Worm (Caenorhabditis elegans): ENCODE results near the gene C46A5.6.

DNA sequence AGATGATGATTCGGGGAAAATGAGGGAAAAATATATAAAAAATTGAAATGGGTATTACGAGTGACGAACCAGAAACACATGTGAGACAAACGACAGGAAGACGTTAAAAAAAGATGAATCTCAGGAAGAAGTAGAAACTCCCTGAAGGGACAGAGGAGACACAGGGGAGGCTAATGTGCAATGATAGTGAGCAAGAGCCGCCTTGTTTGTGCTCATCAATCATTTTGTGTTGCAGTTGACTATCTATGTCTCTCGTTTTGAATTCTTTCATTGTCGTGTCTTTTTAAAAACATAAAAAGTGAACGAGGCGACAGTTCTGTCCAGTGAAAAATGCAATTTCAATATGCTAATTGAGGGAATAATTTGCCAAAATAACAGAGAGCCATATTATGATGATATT lies 38.7 kb downstream of the C46A5.6 start:
- TF ChIP-seq nhr-12 (tag; optimal IDR thresholded peaks at IDR 0.05), result no peak
- no peak for TF ChIP-seq ama-1 (optimal IDR thresholded peaks at IDR 0.05)
- TF ChIP-seq nhr-77 (tag; optimal IDR thresholded peaks at IDR 0.05), result no peak
- TF ChIP-seq fkh-10 (GFP tag; optimal IDR thresholded peaks at IDR 0.05), result no peak
- TF ChIP-seq lsy-2 (tag; optimal IDR thresholded peaks at IDR 0.05), result no peak
- TF ChIP-seq alr-1 (tag; optimal IDR thresholded peaks at IDR 0.05; ENCODE audit: borderline replicate concordance), result no peak
- no peak for TF ChIP-seq lir-3 (tag; optimal IDR thresholded peaks at IDR 0.05; ENCODE audit: poor library complexity)
- no peak for TF ChIP-seq nhr-84 (tag; optimal IDR thresholded peaks at IDR 0.05)
- TF ChIP-seq rnt-1 (tag; optimal IDR thresholded peaks at IDR 0.05), result no peak
- TF ChIP-seq isw-1 (GFP tag; IDR thresholded peaks at IDR 0.05), result no peak
- no peak for TF ChIP-seq jun-1 (tag; optimal IDR thresholded peaks at IDR 0.05)
- TF ChIP-seq lin-13 (GFP tag; optimal IDR thresholded peaks at IDR 0.05), result no peak
- no peak for TF ChIP-seq ces-1 (GFP tag; optimal IDR thresholded peaks at IDR 0.05)
- TF ChIP-seq xbp-1 (tag; optimal IDR thresholded peaks at IDR 0.05), result no peak

Data from whole organism, L1 larva.